Worm (Caenorhabditis elegans): Measurements from ENCODE around the gene olrn-1.

DNA sequence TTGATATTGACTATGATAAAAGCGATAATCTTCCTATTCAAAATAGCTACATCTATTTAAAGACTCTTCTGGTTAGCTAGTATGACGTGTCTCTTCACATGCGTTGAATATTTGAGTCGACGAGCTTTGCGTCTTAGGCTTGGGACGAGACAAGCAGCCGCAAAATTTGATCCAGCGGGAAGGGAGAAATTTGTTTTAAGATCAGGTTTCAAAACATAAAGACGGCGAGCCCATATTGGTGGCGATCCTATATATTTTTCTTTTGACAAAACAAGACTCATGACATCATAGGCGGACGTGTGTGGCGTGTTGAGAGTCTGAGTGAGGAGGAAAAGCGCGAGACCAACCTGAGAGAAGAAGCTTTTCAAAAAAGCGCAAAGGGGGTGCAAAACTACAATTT lies 8.0 kb downstream of the olrn-1 start:
- TF ChIP-seq snu-23 (GFP tag; optimal IDR thresholded peaks at IDR 0.05): no peak
- no peak for TF ChIP-seq efl-3 (GFP tag; optimal IDR thresholded peaks at IDR 0.05)
- TF ChIP-seq mdl-1 (tag; optimal IDR thresholded peaks at IDR 0.05): no peak
- no peak for TF ChIP-seq ces-1 (GFP tag; optimal IDR thresholded peaks at IDR 0.05)
- TF ChIP-seq nhr-12 (tag; optimal IDR thresholded peaks at IDR 0.05): no peak
- no peak for TF ChIP-seq swsn-7 (tag; optimal IDR thresholded peaks at IDR 0.05)
- TF ChIP-seq ztf-4 (tag; optimal IDR thresholded peaks at IDR 0.05): no peak
- no peak for TF ChIP-seq blmp-1 (tag; optimal IDR thresholded peaks at IDR 0.05)
- no peak for TF ChIP-seq nhr-11 (tag; optimal IDR thresholded peaks at IDR 0.05)
- no peak for TF ChIP-seq nhr-28 (tag; optimal IDR thresholded peaks at IDR 0.05)
- no peak for TF ChIP-seq F16B12.6 (tag; optimal IDR thresholded peaks at IDR 0.05)
- no peak for TF ChIP-seq mep-1 (tag; optimal IDR thresholded peaks at IDR 0.05)
- TF ChIP-seq nhr-77 (tag; optimal IDR thresholded peaks at IDR 0.05): no peak
- no peak for TF ChIP-seq ztf-11 (tag; optimal IDR thresholded peaks at IDR 0.05)
